Worm (Caenorhabditis elegans) whole organism, L2 larva: ENCODE measurements around the gene srsx-15.

Experiments used
- lsy-2 ChIP-seq, 2 experiments: fragments of 150-350 bp in 1 of 2; sonication (generic microtip) in 1 of 2; optimal IDR thresholded peaks; 2 replicates each; lab custom pipeline; 2014 to 2017; ENCODE audit warnings: missing biosample characterization in 2 of 2, missing genetic modification characterization in 2 of 2
- nhr-11 ChIP-seq: fragments of 150-350 bp; optimal IDR thresholded peaks from 2 replicates; lab custom pipeline; 2014; ENCODE audit warnings: missing biosample characterization, missing genetic modification characterization
- nhr-77 ChIP-seq: fragments of 150-350 bp; optimal IDR thresholded peaks from 2 replicates; lab custom pipeline; 2014; ENCODE audit warnings: missing biosample characterization, missing genetic modification characterization
- sem-4 ChIP-seq: fragments of 150-350 bp; optimal IDR thresholded peaks from 2 replicates; lab custom pipeline; 2014; ENCODE audit warnings: missing biosample characterization, missing genetic modification reagents, missing genetic modification characterization
- unc-62 ChIP-seq: fragments of 150-350 bp; optimal IDR thresholded peaks from 2 replicates; lab custom pipeline; 2014; ENCODE audit warnings: missing biosample characterization, missing genetic modification reagents, missing genetic modification characterization
- zag-1 ChIP-seq: fragments of 150-350 bp; optimal IDR thresholded peaks from 2 replicates; lab custom pipeline; 2014; ENCODE audit warnings: missing biosample characterization, missing genetic modification characterization

DNA sequence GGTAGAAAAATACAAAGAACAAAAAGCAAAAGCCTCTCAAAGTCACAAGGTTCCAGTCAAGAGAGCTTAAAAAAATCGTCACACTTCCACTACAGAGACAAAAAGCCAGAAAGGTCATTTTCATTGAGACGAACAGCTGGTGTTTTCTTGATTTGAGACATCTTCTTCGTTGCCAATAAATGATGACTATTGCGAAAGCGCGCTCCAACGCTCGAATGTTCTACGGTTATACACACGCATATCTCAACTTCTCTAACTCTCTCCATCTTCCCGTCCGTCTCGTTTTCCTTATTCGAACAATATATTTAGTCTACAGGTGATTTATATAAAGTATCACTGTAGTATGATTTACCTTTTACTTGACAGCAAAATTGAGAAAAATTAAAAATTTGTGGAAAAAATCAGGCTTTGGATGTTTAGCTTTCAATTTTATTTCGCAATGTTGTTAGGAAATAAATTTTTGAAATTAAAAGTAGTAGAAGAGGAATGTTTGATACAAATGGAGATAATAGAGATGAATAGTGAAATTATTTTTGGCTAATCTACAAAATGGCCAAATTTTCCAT, 41.8 kb upstream of the srsx-15 start:
- TF ChIP-seq lsy-2 (tag; optimal IDR thresholded peaks at IDR 0.05; lab: Kevin White, UChicago) (peak in 1 of 2 experiments; percentile 53), zag-1 (peak; percentile 4), sem-4 (peak; percentile 64), nhr-77 (tag; lab: Kevin White, UChicago) (no peak), unc-62 (GFP tag; lab: Kevin White, UChicago) (no peak), nhr-11 (tag; lab: Kevin White, UChicago) (no peak)
